Fruit fly (Drosophila melanogaster) Kc167 (cell line): ENCODE results near the gene wuho.

ENCODE experiments used
- Myc ChIP-seq: fragments of >200 bp; optimal IDR thresholded peaks from 2 replicates; lab custom pipeline; 2017; ENCODE audit warnings: missing external identifiers
- Sin3A ChIP-seq: fragments of >200 bp; optimal IDR thresholded peaks from 2 replicates; lab custom pipeline; 2018; ENCODE audit warnings: missing external identifiers
- h ChIP-seq: fragments of >200 bp; optimal IDR thresholded peaks from 3 replicates; lab custom pipeline; 2018; ENCODE audit warnings: missing external identifiers
- insv ChIP-seq: fragments of >200 bp; optimal IDR thresholded peaks from 3 replicates; lab custom pipeline; 2018; ENCODE audit warnings: missing external identifiers
- psq ChIP-seq: fragments of >200 bp; optimal IDR thresholded peaks from 2 replicates; lab custom pipeline; 2017; ENCODE audit warnings: missing external identifiers
- ttk ChIP-seq: sonication (Bioruptor generic); optimal IDR thresholded peaks from 2 replicates; lab custom pipeline; 2017; ENCODE audit warnings: missing external identifiers

DNA sequence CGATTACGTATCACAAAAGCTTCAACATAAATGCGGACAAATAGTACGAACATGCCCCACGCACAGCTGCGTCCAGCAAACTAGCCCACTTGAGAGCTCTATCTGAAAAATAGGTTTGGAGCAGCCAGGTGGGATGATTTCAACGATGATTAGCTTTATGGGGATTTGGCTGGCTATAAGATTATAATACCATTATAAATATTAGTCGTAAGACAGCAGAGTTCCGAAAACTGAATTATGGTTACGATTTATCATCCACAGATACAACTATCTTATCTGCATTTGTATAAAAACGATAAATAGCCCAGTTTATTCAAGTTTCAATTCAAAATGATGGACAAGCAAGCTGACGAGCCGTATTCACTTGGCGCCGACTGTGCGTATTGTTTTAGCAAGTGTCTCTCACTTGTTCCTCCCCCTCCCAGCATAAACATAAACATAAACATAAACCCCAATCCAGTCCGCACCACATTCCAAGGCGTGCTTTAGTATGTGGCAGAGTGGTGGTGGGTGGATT is 24.2 kb upstream of the wuho start:
- TF ChIP-seq Sin3A = no peak
- TF ChIP-seq psq (lab: Kevin White, UChicago) = no peak
- TF ChIP-seq ttk (lab: Kevin White, UChicago) = no peak
- TF ChIP-seq Myc = no peak
- no peak for TF ChIP-seq h (lab: Kevin White, UChicago)
- TF ChIP-seq insv (lab: Kevin White, UChicago) = no peak
